Fruit fly (Drosophila melanogaster) whole organism, embryonic: ENCODE results near the gene CG17111.

Experiments used
- B-H2 ChIP-seq: fragments of 200-800 bp; sonication (Bioruptor generic); optimal IDR thresholded peaks from 2 replicates; lab custom pipeline; 2018; ENCODE audit warnings: missing biosample characterization, mild to moderate bottlenecking, missing genetic modification characterization
- Blimp-1 ChIP-seq: fragments of 200-800 bp; sonication (Bioruptor generic); optimal IDR thresholded peaks from 3 replicates; lab custom pipeline; 2018; ENCODE audit warnings: missing biosample characterization, missing genetic modification characterization, mild to moderate bottlenecking, moderate library complexity, missing genetic modification reagents
- CG10147 ChIP-seq: fragments of 200-800 bp; sonication (Bioruptor generic); optimal IDR thresholded peaks from 2 replicates; lab custom pipeline; 2019; ENCODE audit warnings: missing biosample characterization, mild to moderate bottlenecking, missing genetic modification characterization, moderate library complexity
- CG10462 ChIP-seq: fragments of 200-800 bp; sonication (Bioruptor generic); optimal IDR thresholded peaks from 2 replicates; lab custom pipeline; 2016; ENCODE audit warnings: missing biosample characterization, missing genetic modification characterization
- CG11560 ChIP-seq: fragments of 200-800 bp; sonication (Bioruptor generic); IDR thresholded peaks from 3 replicates; pipeline ENCODE4 v1.3.6; 2022; ENCODE audit warnings: missing biosample characterization, missing genetic modification characterization
- CG11695 ChIP-seq: fragments of 200-800 bp; sonication (Bioruptor generic); IDR thresholded peaks from 3 replicates; pipeline ENCODE4 v1.3.6; 2022; ENCODE audit warnings: missing biosample characterization, missing genetic modification characterization
- CG1602 ChIP-seq: fragments of 200-800 bp; sonication (Bioruptor generic); optimal IDR thresholded peaks from 3 replicates; lab custom pipeline; 2016; ENCODE audit warnings: missing biosample characterization, missing genetic modification characterization
- CG17802 ChIP-seq: fragments of 200-800 bp; sonication (Bioruptor generic); optimal IDR thresholded peaks from 2 replicates; lab custom pipeline; 2018; ENCODE audit warnings: missing biosample characterization, mild to moderate bottlenecking, missing genetic modification characterization, moderate library complexity
- CG1832 ChIP-seq: fragments of 200-800 bp; sonication (Bioruptor generic); optimal IDR thresholded peaks from 2 replicates; lab custom pipeline; 2017; ENCODE audit warnings: missing biosample characterization, mild to moderate bottlenecking, missing genetic modification characterization, inconsistent platforms
- CG18476 ChIP-seq: fragments of 200-800 bp; sonication (Bioruptor generic); optimal IDR thresholded peaks from 2 replicates; lab custom pipeline; 2016; ENCODE audit warnings: missing biosample characterization, mild to moderate bottlenecking, missing genetic modification characterization
- CG31365 ChIP-seq: fragments of 200-800 bp; sonication (Bioruptor generic); optimal IDR thresholded peaks from 2 replicates; lab custom pipeline; 2018; ENCODE audit warnings: missing biosample characterization, mild to moderate bottlenecking, missing genetic modification characterization
- CG42726 ChIP-seq: fragments of 200-800 bp; sonication (Bioruptor generic); IDR thresholded peaks from 2 replicates; pipeline ENCODE4 v1.3.6; 2022; ENCODE audit warnings: missing biosample characterization, missing genetic modification characterization; ENCODE audit not compliant: partially characterized antibody
- CG6254 ChIP-seq: fragments of 200-800 bp; sonication (Bioruptor generic); optimal IDR thresholded peaks from 3 replicates; lab custom pipeline; 2017; ENCODE audit warnings: mild to moderate bottlenecking, missing biosample characterization, missing genetic modification reagents, missing genetic modification characterization
- CG6272 ChIP-seq: fragments of 200-800 bp; sonication (Bioruptor generic); IDR thresholded peaks from 2 replicates; pipeline ENCODE4 v1.3.6; 2022; ENCODE audit warnings: missing biosample characterization, missing genetic modification characterization
- CG7372 ChIP-seq: fragments of 200-800 bp; sonication (Bioruptor generic); IDR thresholded peaks from 2 replicates; pipeline ENCODE4 v1.3.6; 2022; ENCODE audit warnings: missing biosample characterization, missing genetic modification characterization
- CG7745 ChIP-seq: fragments of 200-800 bp; sonication (Bioruptor generic); optimal IDR thresholded peaks from 2 replicates; lab custom pipeline; 2018; ENCODE audit warnings: missing biosample characterization, mild to moderate bottlenecking, missing genetic modification characterization, moderate library complexity
- CG7786 ChIP-seq: fragments of 200-800 bp; sonication (Bioruptor generic); optimal IDR thresholded peaks from 2 replicates; lab custom pipeline; 2016; ENCODE audit warnings: missing biosample characterization, missing genetic modification characterization
- Chrac-16 ChIP-seq: fragments of 200-800 bp; sonication (Bioruptor generic); optimal IDR thresholded peaks from 3 replicates; lab custom pipeline; 2016; ENCODE audit warnings: missing biosample characterization, missing genetic modification characterization
- D19B ChIP-seq: fragments of 200-800 bp; sonication (Bioruptor generic); optimal IDR thresholded peaks from 2 replicates; lab custom pipeline; 2017; ENCODE audit warnings: missing biosample characterization, mild to moderate bottlenecking, missing genetic modification characterization
- Deaf1 ChIP-seq: fragments of 200-800 bp; optimal IDR thresholded peaks from 3 replicates; lab custom pipeline; 2019; ENCODE audit warnings: missing biosample characterization, mild to moderate bottlenecking, missing genetic modification characterization, moderate library complexity
- Ets97D ChIP-seq: fragments of 200-800 bp; sonication (Bioruptor generic); optimal IDR thresholded peaks from 3 replicates; lab custom pipeline; 2016; ENCODE audit warnings: missing biosample characterization, missing genetic modification characterization
- Fer3 ChIP-seq: fragments of 200-800 bp; sonication (Bioruptor generic); optimal IDR thresholded peaks from 2 replicates; lab custom pipeline; 2018; ENCODE audit warnings: missing biosample characterization, mild to moderate bottlenecking, missing genetic modification characterization, moderate library complexity
- HmgZ ChIP-seq: fragments of 200-800 bp; sonication (Bioruptor generic); optimal IDR thresholded peaks from 2 replicates; lab custom pipeline; 2018; ENCODE audit warnings: missing biosample characterization, mild to moderate bottlenecking, missing genetic modification characterization
- Hsf ChIP-seq: fragments of 200-800 bp; sonication (Bioruptor generic); optimal IDR thresholded peaks from 3 replicates; lab custom pipeline; 2016; ENCODE audit warnings: missing biosample characterization, missing genetic modification characterization
- Mes4 ChIP-seq: fragments of 200-800 bp; sonication (Bioruptor generic); optimal IDR thresholded peaks from 2 replicates; lab custom pipeline; 2016; ENCODE audit warnings: missing biosample characterization, missing genetic modification characterization
- NK7.1 ChIP-seq: fragments of 200-800 bp; sonication (Bioruptor generic); optimal IDR thresholded peaks from 3 replicates; lab custom pipeline; 2016; ENCODE audit warnings: missing biosample characterization, missing genetic modification characterization
- NfI ChIP-seq: fragments of 200-800 bp; sonication (Bioruptor generic); optimal IDR thresholded peaks from 3 replicates; lab custom pipeline; 2018; ENCODE audit warnings: missing biosample characterization, mild to moderate bottlenecking, missing genetic modification characterization, moderate library complexity
- Oli ChIP-seq: fragments of 200-800 bp; sonication (Bioruptor generic); optimal IDR thresholded peaks from 2 replicates; lab custom pipeline; 2018; ENCODE audit warnings: missing biosample characterization, mild to moderate bottlenecking, missing genetic modification characterization, moderate library complexity
- Tbp ChIP-seq: fragments of >200 bp; optimal IDR thresholded peaks from 2 replicates; lab custom pipeline; 2018; ENCODE audit warnings: missing biosample characterization, missing genetic modification characterization
- bsh ChIP-seq, 2 experiments: fragments of 200-800 bp; sonication (Bioruptor generic); optimal IDR thresholded peaks; 2 replicates each; lab custom pipeline; 2017 to 2018; ENCODE audit warnings: mild to moderate bottlenecking in 2 of 2, missing biosample characterization in 2 of 2, missing genetic modification characterization in 2 of 2, moderate library complexity in 1 of 2
- chn ChIP-seq: fragments of 200-800 bp; sonication (Bioruptor generic); optimal IDR thresholded peaks from 2 replicates; lab custom pipeline; 2016; ENCODE audit warnings: missing biosample characterization, missing genetic modification characterization
- crol ChIP-seq: fragments of 200-800 bp; sonication (Bioruptor generic); IDR thresholded peaks from 2 replicates; pipeline ENCODE4 v1.3.6; 2022; ENCODE audit warnings: missing biosample characterization, missing genetic modification characterization
- cwo ChIP-seq: fragments of 200-800 bp; sonication (Bioruptor generic); optimal IDR thresholded peaks from 3 replicates; lab custom pipeline; 2017; ENCODE audit warnings: missing biosample characterization, missing genetic modification characterization, mild to moderate bottlenecking, moderate library complexity, missing genetic modification reagents
- fd96Cb ChIP-seq: fragments of 200-800 bp; sonication (Bioruptor generic); optimal IDR thresholded peaks from 2 replicates; lab custom pipeline; 2018; ENCODE audit warnings: missing biosample characterization, mild to moderate bottlenecking, missing genetic modification characterization, moderate library complexity
- h ChIP-seq: fragments of >200 bp; optimal IDR thresholded peaks from 2 replicates; lab custom pipeline; 2017
- ham ChIP-seq: fragments of 200-800 bp; sonication (Bioruptor generic); IDR thresholded peaks from 2 replicates; pipeline ENCODE4 v1.3.6; 2022; ENCODE audit warnings: missing biosample characterization, missing genetic modification characterization
- hkb ChIP-seq, 2 experiments: fragments of 200-800 bp in 1 of 2; fragments of >200 bp in 1 of 2; sonication (Bioruptor generic) in 1 of 2; IDR thresholded peaks in 1 of 2; optimal IDR thresholded peaks in 1 of 2; 2 replicates each; pipeline versions ENCODE4 v1.3.6 to Lab custom; 2017 to 2022; ENCODE audit warnings: missing biosample characterization in 1 of 2, missing genetic modification characterization in 1 of 2
- insv ChIP-seq, 2 experiments: fragments of 200-800 bp; sonication (Bioruptor generic); optimal IDR thresholded peaks; 3 replicates each; lab custom pipeline; 2016 to 2018; ENCODE audit warnings: missing biosample characterization in 2 of 2, missing genetic modification characterization in 2 of 2
- jigr1 ChIP-seq: fragments of 200-800 bp; sonication (Bioruptor generic); IDR thresholded peaks from 3 replicates; pipeline ENCODE4 v1.3.6; 2022; ENCODE audit warnings: missing biosample characterization, missing genetic modification characterization
- lbe ChIP-seq: fragments of 200-800 bp; sonication (Bioruptor generic); optimal IDR thresholded peaks from 2 replicates; lab custom pipeline; 2016; ENCODE audit warnings: missing biosample characterization, mild to moderate bottlenecking, missing genetic modification characterization
- luna ChIP-seq: fragments of 200-800 bp; sonication (Bioruptor generic); optimal IDR thresholded peaks from 2 replicates; lab custom pipeline; 2016; ENCODE audit warnings: missing biosample characterization, missing genetic modification characterization
- oc ChIP-seq: fragments of 200-800 bp; sonication (Bioruptor generic); optimal IDR thresholded peaks from 2 replicates; lab custom pipeline; 2018; ENCODE audit warnings: missing biosample characterization, mild to moderate bottlenecking, missing genetic modification characterization, moderate library complexity
- phol ChIP-seq: fragments of 200-800 bp; sonication (Bioruptor generic); optimal IDR thresholded peaks from 3 replicates; lab custom pipeline; 2018; ENCODE audit warnings: missing biosample characterization, mild to moderate bottlenecking, missing genetic modification characterization, moderate library complexity
- pnt ChIP-seq: fragments of 200-800 bp; sonication (Bioruptor generic); optimal IDR thresholded peaks from 3 replicates; lab custom pipeline; 2016; ENCODE audit warnings: missing biosample characterization, missing genetic modification characterization
- row ChIP-seq: fragments of 200-800 bp; sonication (Bioruptor generic); IDR thresholded peaks from 3 replicates; pipeline ENCODE4 v1.3.6; 2022; ENCODE audit warnings: missing biosample characterization, missing genetic modification characterization
- run ChIP-seq: fragments of 200-800 bp; sonication (Bioruptor generic); optimal IDR thresholded peaks from 3 replicates; lab custom pipeline; 2018; ENCODE audit warnings: missing biosample characterization, mild to moderate bottlenecking, missing genetic modification characterization
- sob ChIP-seq: fragments of 200-800 bp; sonication (Bioruptor generic); IDR thresholded peaks from 2 replicates; pipeline ENCODE4 v1.3.6; 2022; ENCODE audit warnings: missing biosample characterization, missing genetic modification characterization
- tap ChIP-seq: fragments of 200-800 bp; optimal IDR thresholded peaks from 3 replicates; lab custom pipeline; 2019; ENCODE audit warnings: missing biosample characterization, mild to moderate bottlenecking, missing genetic modification characterization, moderate library complexity
- tgo ChIP-seq: fragments of 200-800 bp; sonication (Bioruptor generic); IDR thresholded peaks from 3 replicates; pipeline ENCODE4 v1.3.6; 2022; ENCODE audit warnings: missing biosample characterization, missing genetic modification characterization
- vvl ChIP-seq: fragments of 200-800 bp; sonication (Bioruptor generic); IDR thresholded peaks from 2 replicates; pipeline ENCODE4 v1.3.6; 2022; ENCODE audit warnings: missing biosample characterization, missing genetic modification characterization

The CG17111 gene

dm6 chr3R:23067209-23067826 lies at the start of gene CG17111 (continued):
- TF ChIP-seq CG1602 (GFP tag; lab: Kevin White, UChicago) (peak; percentile 28), hkb (optimal IDR thresholded peaks at IDR 0.05; lab: Kevin White, UChicago) (no peak), hkb (GFP tag; IDR thresholded peaks at IDR 0.05; lab: Robert Waterston, UW) (peak; percentile 38; the same call in 1 of the 2 replicates), sob (GFP tag; lab: Robert Waterston, UW) (no peak), Ets97D (GFP tag; lab: Kevin White, UChicago) (no peak), pnt (GFP tag; lab: Kevin White, UChicago) (no peak), CG6272 (GFP tag; lab: Robert Waterston, UW) (no peak), tap (peak; percentile 4), insv (GFP tag; optimal IDR thresholded peaks at IDR 0.05; lab: Kevin White, UChicago) (no peak), row (peak; percentile 48), oc (tag; lab: Kevin White, UChicago) (no peak), CG7372 (no peak), lbe (GFP tag; lab: Kevin White, UChicago) (no peak), Oli (peak; percentile 62), NfI (GFP tag; lab: Kevin White, UChicago) (no peak), CG7745 (tag; lab: Kevin White, UChicago) (no peak), bsh (GFP tag; optimal IDR thresholded peaks at IDR 0.05; lab: Kevin White, UChicago) (no peak), HmgZ (no peak), fd96Cb (tag; lab: Kevin White, UChicago) (peak; percentile 37), Deaf1 (tag; lab: Kevin White, UChicago) (peak; percentile 8), ham (GFP tag; lab: Robert Waterston, UW) (no peak), CG1832 (GFP tag; lab: Kevin White, UChicago) (no peak), luna (GFP tag; lab: Kevin White, UChicago) (no peak), tgo (GFP tag; lab: Robert Waterston, UW) (peak; percentile 17; the same call in 1 of the 3 replicates), Fer3 (tag; lab: Kevin White, UChicago) (no peak), Tbp (GFP tag; lab: Kevin White, UChicago) (no peak), CG10462 (GFP tag; lab: Kevin White, UChicago) (no peak), CG7786 (no peak), CG6254 (no peak), B-H2 (GFP tag; lab: Kevin White, UChicago) (no peak), D19B (GFP tag; lab: Kevin White, UChicago) (no peak), h (lab: Kevin White, UChicago) (no peak), CG10147 (GFP tag; lab: Kevin White, UChicago) (peak; percentile 37), crol (GFP tag; lab: Robert Waterston, UW) (no peak), CG18476 (GFP tag; lab: Kevin White, UChicago) (no peak), Blimp-1 (GFP tag; lab: Kevin White, UChicago) (peak; percentile 38), CG17802 (tag; lab: Kevin White, UChicago) (no peak), chn (GFP tag; lab: Kevin White, UChicago) (no peak), Chrac-16 (GFP tag; lab: Kevin White, UChicago) (no peak), CG11695 (0 out of 3 replicates have a peak, but pooled peaks have one; percentile 12), run (tag; lab: Kevin White, UChicago) (no peak), jigr1 (GFP tag; lab: Robert Waterston, UW) (no peak), Hsf (peak; percentile 18), Mes4 (GFP tag; lab: Kevin White, UChicago) (no peak), CG42726 (GFP tag; lab: Robert Waterston, UW) (no peak), vvl (GFP tag; lab: Robert Waterston, UW) (peak; percentile 44), CG31365 (tag; lab: Kevin White, UChicago) (no peak), CG11560 (tag; lab: Robert Waterston, UW) (no peak), phol (peak; percentile 60), NK7.1 (GFP tag; lab: Kevin White, UChicago) (no peak), cwo (GFP tag; lab: Kevin White, UChicago) (peak; percentile 24)
